Worm (Caenorhabditis elegans) whole organism, L4 larva: ENCODE results near the gene Y57G11C.14.

Experiments used
- Y48G9A.11 ChIP-seq: fragments of 200-800 bp; sonication (Bioruptor generic); IDR thresholded peaks from 2 replicates; pipeline ENCODE4 v1.3.6; 2022; ENCODE audit warnings: missing genetic modification reagents, missing genetic modification characterization, missing compliant biosample characterization
- ZK337.2 ChIP-seq: fragments of 200-800 bp; sonication (Bioruptor generic); IDR thresholded peaks from 2 replicates; pipeline ENCODE4 v1.3.6; 2022; ENCODE audit warnings: missing genetic modification reagents, missing genetic modification characterization, missing compliant biosample characterization
- ama-1 ChIP-seq: fragments of 150-350 bp; optimal IDR thresholded peaks from 2 replicates; lab custom pipeline; 2014; ENCODE audit warnings: inconsistent platforms, mixed read lengths
- daf-8 ChIP-seq: fragments of 200-800 bp; sonication (Bioruptor generic); IDR thresholded peaks from 2 replicates; pipeline ENCODE4 v1.3.6; 2022; ENCODE audit warnings: missing genetic modification characterization, missing compliant biosample characterization
- lin-38 ChIP-seq: fragments of 200-800 bp; sonication (Bioruptor generic); IDR thresholded peaks from 2 replicates; pipeline ENCODE4 v1.3.6; 2022; ENCODE audit warnings: missing genetic modification reagents, missing genetic modification characterization, missing compliant biosample characterization
- nhr-48 ChIP-seq: sonication (generic microtip); optimal IDR thresholded peaks from 2 replicates; lab custom pipeline; 2016; ENCODE audit warnings: mild to moderate bottlenecking, missing genetic modification characterization, missing compliant biosample characterization
- nhr-6 ChIP-seq: fragments of 150-350 bp; optimal IDR thresholded peaks from 2 replicates; lab custom pipeline; 2014; ENCODE audit warnings: missing biosample characterization, missing genetic modification characterization
- pha-4 ChIP-seq, 2 experiments: fragments of 150-350 bp in 1 of 2; fragments of 200-800 bp in 1 of 2; sonication (Bioruptor generic) in 1 of 2; IDR thresholded peaks in 1 of 2; optimal IDR thresholded peaks in 1 of 2; 2 replicates each; pipeline versions ENCODE4 v1.3.6 to Lab custom; 2014 to 2022; ENCODE audit warnings: missing genetic modification characterization in 2 of 2, missing genetic modification reagents in 2 of 2, missing biosample characterization in 1 of 2, missing compliant biosample characterization in 1 of 2
- pqm-1 ChIP-seq: sonication (generic microtip); optimal IDR thresholded peaks from 2 replicates; lab custom pipeline; 2017; ENCODE audit warnings: missing biosample characterization, missing genetic modification characterization
- unc-39 ChIP-seq: sonication (generic microtip); optimal IDR thresholded peaks from 2 replicates; lab custom pipeline; 2017; ENCODE audit warnings: missing biosample characterization, missing genetic modification characterization
- unc-62 ChIP-seq, 3 experiments: fragments of 150-350 bp in 1 of 3; sonication (generic microtip); optimal IDR thresholded peaks in 2 of 3; peaks in 1 of 3; 1 replicate in 1 of 3; 2 replicates in 2 of 3; lab custom pipeline; 2014 to 2017; ENCODE audit warnings: missing biosample characterization in 3 of 3, missing genetic modification characterization in 3 of 3, missing genetic modification reagents in 3 of 3, missing genotype in 1 of 3

DNA sequence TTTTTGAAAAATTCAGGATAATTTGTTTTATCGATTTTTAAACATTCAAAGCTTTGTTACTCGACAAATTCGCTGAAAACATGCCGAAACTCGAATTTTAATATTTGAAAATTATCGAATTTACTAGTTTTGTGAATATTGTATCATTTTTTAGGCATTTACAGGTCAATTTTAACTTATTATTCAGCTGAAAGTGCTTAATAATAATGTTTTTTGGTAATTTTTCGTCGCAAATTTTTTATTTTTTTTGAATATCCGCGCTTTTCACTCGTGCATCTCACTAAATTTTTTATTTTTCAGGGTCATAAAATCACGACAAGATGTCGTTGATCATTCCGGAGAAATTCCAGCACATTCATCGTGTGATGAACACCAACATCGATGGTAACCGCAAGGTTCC, 26.3 kb downstream of the Y57G11C.14 start, which contains the start of gene rps-18:
- TF ChIP-seq daf-8 (GFP tag; lab: Robert Waterston, UW) (no peak), unc-62 (GFP tag; optimal IDR thresholded peaks at IDR 0.05 in 1 of 2; lab: Kevin White, UChicago) (no peak), unc-62 (tag; optimal IDR thresholded peaks at IDR 0.05; lab: Kevin White, UChicago) (no peak), nhr-48 (tag; lab: Kevin White, UChicago) (no peak), pha-4 (GFP tag; IDR thresholded peaks at IDR 0.05; lab: Robert Waterston, UW) (no peak), pha-4 (tag; optimal IDR thresholded peaks at IDR 0.05; lab: Kevin White, UChicago) (no peak), pqm-1 (no peak), Y48G9A.11 (GFP tag; lab: Robert Waterston, UW) (no peak), lin-38 (GFP tag; lab: Robert Waterston, UW) (no peak), nhr-6 (tag; lab: Kevin White, UChicago) (no peak), unc-39 (tag; lab: Kevin White, UChicago) (no peak), ZK337.2 (GFP tag; lab: Robert Waterston, UW) (no peak), ama-1 (lab: Kevin White, UChicago) (no peak)
